Fruit fly (Drosophila melanogaster) S2 (cell line): ENCODE measurements around the gene CG4281.
A peak's percentile ranks its signal among the peaks of the same experiment; 100 is the strongest.

Experiments
- CG8478 ChIP-seq: fragments of >200 bp; optimal IDR thresholded peaks from 2 replicates; lab custom pipeline; 2018
- CTCF ChIP-seq, 2 experiments: fragments of >200 bp; optimal IDR thresholded peaks; 2 replicates each; lab custom pipeline; 2018

CG4281 gene

DNA sequence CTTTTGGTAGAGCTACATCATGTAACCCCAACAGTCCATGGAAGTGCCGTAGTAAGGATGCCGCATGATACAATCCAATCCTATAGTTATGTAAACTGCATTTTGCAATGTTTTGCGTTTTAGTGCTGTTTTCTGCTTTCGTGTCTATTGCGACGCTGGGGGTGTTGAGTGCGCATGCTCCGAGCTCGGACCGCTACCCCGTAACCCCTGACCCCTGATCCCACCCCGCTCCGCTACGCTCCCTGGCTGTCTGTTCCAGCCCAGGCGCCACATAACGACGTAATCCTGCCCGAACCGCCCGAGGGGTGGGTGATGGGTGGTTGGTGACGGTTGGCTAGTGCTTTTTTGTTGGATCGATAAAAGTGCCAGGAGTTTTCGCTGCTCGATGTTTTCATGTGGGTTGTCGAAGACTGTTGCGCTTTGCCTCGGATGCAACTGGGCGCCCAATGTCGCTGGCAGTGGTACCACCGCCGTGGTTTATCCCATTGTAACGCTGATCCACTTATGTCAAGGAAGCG is 17.0 kb upstream of the CG4281 start:
- TF ChIP-seq CG8478 (lab: Kevin White, UChicago) (no peak), CTCF (optimal IDR thresholded peaks at IDR 0.05; lab: Kevin White, UChicago) (no peak)

DNA sequence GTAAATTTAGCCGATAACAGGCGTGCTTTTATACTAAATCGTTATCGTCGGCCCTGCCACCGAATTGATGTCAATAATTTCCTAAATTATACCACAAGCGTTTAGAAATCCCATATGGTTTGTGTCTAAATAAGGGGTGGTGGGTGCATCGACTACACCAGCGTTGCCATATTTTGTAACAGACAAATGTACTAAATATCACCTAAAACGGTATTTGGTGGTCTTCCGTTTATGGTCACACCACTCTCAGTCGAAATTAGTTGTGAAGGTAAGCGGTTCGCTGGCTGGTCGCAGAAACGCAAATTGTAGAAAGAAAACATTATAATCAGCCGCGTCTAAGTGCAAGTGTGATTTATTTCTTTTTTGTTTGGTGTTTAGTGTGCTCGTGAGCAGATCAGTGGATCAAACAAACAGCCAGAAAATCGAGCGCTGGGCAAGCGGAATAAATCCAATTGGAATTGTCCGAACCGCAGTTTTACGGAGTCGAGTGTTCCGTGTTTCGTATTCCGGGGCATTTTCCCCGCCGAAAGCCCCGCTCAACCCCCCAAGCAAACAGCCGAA is 15.5 kb upstream of the CG4281 start, which contains the start of the genes CG16903 and Unc-76:
TSS of gene CG16903 (minus strand) at position 39 of the 561 bp plus-strand sequence.
TSS of gene Unc-76 (plus strand) at position 244 of the 561 bp plus-strand sequence.
- TF ChIP-seq CG8478 (lab: Kevin White, UChicago) (no peak), CTCF (optimal IDR thresholded peaks at IDR 0.05; lab: Kevin White, UChicago) (peak; percentile 57 to 65)

DNA sequence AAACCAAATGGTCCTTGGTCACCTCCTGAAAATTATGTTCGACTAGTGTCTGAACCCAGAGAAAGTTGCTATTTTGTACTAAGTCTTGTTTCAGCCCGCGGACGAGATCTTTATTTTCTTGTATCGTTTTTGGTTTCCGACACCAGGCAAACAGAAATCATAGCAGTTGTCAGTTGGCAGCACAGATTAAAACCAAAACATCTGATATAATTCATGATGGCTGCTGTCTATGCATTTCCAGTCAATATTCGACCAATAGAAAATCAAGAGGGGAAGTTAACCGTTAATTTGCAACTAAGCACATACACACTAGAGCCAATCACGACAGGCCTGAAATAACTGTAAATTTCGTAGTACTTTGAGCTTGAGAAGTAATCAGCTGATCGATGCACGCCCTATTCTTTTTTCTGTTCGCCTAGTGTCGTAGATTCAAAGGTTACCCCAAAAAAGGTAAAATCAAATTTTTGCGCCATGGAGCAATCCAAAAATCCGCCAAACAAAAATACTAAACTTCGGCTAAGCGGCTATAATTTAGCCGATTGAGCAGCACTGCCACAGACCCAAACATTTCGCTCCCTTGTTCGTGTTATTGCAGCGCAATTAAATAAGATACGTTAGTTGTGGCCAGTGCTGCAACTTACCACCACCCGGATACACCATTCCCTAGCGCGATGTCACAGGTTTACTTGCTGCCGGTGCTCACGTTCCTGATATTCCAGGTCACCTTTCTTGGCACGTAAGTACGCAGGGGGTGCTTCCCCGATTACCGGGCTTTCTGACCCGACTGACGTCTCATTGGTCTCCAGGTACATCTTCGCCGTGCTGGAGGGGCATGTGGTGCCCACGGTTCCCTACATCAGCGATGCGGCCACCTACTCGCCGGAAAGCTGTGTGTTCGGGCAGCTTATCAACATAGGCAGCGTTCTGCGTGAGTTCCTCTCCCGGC is 11.7 kb upstream of the CG4281 start, which contains the start of gene CG4025:
TSS of gene CG4025 (plus strand) at position 555 of the 946 bp plus-strand sequence.
- TF ChIP-seq CG8478 (lab: Kevin White, UChicago): no peak
- no peak for TF ChIP-seq CTCF (optimal IDR thresholded peaks at IDR 0.05; lab: Kevin White, UChicago)

DNA sequence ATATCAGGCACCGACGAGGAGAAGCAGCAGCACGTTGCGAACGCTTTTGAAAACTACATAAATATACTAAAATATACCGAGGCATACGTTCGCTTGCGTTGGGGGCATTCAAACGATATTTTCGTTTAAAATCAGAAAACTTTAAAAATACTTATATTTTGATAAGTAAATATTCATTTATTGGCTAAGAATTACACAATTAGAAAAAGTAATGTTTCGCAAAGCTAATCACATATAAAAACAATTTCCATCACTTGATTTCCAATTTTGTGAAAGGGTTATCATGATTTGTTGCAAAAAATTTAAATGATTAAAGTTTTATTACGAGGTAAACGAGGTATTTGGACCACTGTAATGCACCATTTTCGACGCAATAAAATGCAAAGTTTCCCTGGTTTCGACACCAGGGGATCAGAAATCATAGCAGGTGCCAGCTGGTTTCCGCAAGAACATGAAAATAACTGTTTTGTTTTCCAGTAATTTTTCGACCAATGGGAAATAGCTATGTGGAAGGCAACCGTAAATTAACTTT is 11.0 kb upstream of the CG4281 start, which contains the start of gene CG4045:
TSS of gene CG4045 (minus strand) at position 55 of the 532 bp plus-strand sequence.
- TF ChIP-seq CTCF (optimal IDR thresholded peaks at IDR 0.05; lab: Kevin White, UChicago) (no peak), CG8478 (lab: Kevin White, UChicago) (no peak)

DNA sequence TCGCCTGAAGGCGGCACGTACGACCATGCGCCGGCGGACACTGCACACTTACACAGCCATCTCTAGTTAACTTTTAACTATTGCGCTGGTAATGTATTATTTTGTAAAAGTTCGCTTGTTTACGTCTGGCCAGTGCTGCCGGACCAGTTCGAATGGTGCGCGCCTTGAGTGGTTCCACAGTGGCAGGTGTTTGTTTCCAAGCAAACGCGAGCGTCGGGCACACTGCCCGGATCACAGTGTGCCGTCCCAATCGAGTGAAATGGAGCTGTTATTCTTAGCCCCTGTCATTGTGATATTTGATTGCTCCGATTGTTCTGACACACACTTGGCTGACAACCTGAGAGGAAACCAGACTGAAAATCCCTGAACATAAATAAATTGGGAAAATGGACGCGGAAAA is 8.4 kb upstream of the CG4281 start, which contains the start of gene CG4199:
TSS of gene CG4199 (minus strand) at position 159 of the 400 bp plus-strand sequence.
- TF ChIP-seq CG8478 (lab: Kevin White, UChicago) (no peak), CTCF (optimal IDR thresholded peaks at IDR 0.05; lab: Kevin White, UChicago) (no peak)

DNA sequence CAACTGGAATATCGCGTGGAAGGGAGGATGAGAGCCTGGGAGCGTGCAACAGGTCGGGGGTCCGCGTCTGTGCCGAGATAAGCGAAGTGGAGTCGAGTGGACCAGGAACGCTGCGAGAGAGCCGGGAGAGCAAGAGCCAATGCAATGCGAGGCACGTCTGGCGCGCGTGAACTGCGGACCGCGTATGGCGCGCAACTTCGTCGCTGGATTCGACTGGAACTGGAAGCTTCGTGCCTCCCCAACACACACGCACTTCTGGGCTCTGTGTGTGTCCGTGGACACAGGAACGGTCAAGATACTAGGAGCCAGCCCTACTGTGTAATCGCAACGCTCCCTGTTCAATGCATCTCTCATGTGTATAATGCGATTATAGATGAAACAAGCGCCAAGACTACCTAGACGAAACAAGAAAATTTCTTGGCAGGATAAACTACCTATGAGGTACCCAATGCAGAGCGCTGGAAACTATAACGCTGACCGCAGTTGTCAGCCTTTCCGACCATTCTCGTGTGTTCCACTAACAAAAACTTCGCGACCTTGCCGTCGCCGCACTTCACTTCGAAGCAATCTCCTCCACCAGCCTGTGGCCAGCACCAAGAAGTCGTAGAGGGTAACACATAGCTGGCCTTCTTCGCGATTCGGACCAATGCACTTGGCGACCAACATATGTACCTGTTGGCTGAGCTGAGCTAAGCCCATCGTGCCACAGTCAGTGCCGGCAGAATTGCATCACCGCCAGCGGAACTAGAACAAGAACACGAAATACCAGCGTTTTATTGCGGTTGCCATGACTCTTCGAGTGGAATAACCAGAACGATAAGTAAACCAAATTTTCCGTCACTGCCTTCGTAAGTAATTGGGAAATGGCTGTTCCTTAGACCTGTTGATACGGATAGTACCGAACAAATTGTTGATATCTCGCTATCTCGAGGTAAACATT is 7.2 kb upstream of the CG4281 start, which contains the start of gene Rtca:
TSS of gene Rtca (plus strand) at position 536 of the 940 bp plus-strand sequence.
- TF ChIP-seq CTCF (optimal IDR thresholded peaks at IDR 0.05; lab: Kevin White, UChicago) (no peak), CG8478 (lab: Kevin White, UChicago) (no peak)

DNA sequence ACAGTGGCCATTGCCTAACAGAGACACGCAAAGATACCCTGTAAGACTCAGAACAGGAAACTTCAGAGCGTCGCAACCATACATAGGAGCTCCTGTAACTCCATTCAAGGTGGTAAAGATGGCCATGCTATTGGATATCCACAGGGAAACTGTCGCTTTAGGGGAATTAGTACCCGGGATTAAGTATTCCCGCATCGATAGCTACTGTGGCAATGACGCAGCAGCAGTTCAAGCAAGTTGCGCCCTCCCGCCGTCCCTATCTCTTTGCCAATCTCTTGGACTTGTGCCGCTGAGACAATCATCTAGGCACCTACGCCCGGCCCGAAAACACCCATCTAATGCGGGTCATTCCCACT is 5.7 kb upstream of the CG4281 start:
- TF ChIP-seq CG8478 (lab: Kevin White, UChicago) (no peak), CTCF (optimal IDR thresholded peaks at IDR 0.05; lab: Kevin White, UChicago) (no peak)

DNA sequence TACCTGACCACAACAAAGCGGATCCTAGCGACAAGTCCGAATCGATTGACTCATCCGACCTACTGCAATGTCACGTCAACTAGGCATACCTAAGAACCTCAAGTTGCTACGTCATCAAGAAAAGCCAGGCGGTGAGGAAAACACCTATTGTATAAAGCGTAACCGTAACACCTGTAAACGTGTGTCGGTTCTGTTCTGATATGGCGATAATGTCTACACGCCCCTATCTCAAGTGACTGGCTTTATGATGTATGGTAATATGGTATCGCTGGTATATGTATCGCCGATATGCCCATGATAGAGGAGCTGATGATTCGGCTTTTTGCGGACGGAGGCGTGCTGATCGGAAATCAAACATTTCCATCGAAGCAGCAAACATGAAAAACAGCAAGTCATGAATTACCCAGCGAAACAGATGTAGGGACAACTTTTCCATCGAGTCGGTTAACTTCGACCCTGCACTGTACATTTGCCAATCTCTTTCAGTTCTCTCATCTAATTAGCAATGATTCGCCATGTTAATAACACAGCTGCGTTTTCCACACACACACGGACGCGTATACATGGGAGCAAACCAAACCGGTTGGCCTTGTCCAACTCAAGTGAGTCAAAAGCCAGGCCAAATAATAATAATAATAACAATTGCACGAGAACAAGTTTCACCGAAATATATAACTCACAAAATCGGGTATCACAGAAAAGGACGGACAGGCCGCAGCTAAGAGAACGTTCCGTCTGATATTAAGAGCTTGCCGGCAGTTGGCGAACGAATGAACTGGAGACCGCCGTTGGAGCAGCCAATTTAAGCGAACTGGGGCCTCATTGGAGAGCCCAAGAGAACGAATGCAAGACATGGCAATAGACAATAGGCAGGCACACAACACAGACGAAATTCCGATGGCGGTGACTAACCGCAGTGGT is 5.1 kb upstream of the CG4281 start:
- TF ChIP-seq CTCF (optimal IDR thresholded peaks at IDR 0.05; lab: Kevin White, UChicago) (no peak), CG8478 (lab: Kevin White, UChicago) (no peak)

DNA sequence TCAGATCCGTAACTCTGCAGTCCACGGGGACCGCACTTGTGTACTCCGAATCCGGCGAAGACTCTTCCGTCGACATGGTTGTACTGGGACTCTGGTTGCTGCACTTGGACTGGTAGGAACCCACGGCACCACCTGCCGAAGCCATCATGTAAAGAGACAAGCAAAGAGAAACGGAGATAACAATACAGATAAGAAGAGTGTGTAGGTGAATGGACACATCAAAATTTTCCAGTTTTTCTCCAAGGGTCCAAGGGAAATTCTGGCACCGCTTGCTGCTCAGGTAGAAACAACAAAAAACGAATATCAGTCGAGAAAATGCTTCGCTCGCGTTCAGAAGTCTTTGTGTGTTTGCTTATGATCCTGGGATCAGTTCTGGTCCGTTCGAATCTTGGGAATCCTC is 3.4 kb upstream of the CG4281 start, which contains the start of gene CG4194:
TSS of gene CG4194 (plus strand) at position 301 of the 400 bp plus-strand sequence.
- no peak for TF ChIP-seq CG8478 (lab: Kevin White, UChicago)
- TF ChIP-seq CTCF (optimal IDR thresholded peaks at IDR 0.05; lab: Kevin White, UChicago): no peak

DNA sequence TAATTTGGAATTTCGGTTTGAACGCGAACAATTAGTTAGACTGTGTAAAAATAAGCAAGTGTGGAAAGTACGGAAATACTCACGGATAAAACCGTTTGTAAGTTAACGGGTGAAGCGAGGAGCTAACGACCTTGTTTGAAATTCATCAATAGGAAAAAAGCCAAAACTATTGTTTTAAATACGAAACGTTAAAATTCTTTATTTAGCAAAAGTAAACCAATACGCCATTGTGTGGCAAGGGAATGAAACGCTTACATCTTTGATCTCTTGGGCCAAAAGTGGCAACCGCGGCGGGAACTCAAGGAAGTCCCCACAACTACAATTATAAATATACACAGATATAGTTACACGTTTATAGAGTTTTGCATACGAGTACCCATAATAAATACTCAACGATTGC is 1.3 kb upstream of the CG4281 start, which contains the start of gene CG14054:
TSS of gene CG14054 (minus strand) at position 101 of the 400 bp plus-strand sequence.
- TF ChIP-seq CTCF (optimal IDR thresholded peaks at IDR 0.05; lab: Kevin White, UChicago): no peak
- TF ChIP-seq CG8478 (lab: Kevin White, UChicago): no peak

DNA sequence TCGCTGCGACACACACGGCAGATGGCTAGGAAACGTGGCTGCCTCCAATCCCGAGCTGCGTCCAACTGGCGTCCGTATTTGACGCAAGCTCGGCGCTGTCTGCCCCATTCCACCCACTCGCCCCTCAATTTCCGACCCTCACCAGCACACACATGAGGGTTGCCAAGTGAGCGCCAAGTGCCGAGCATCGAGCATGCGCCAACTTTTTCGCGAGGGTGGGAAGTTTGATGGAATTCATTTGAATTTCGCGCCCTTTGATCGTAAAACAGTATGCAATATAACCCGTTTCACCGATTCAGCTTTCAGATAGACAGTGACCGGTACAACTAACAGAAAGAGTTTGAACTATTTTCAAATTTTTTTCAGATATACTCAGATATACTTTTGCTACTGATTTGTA is 3.1 kb downstream of the CG4281 start, which contains the start of gene Sik2:
TSS of gene Sik2 (minus strand) at position 67 of the 400 bp plus-strand sequence.
- no peak for TF ChIP-seq CTCF (optimal IDR thresholded peaks at IDR 0.05; lab: Kevin White, UChicago)
- no peak for TF ChIP-seq CG8478 (lab: Kevin White, UChicago)

DNA sequence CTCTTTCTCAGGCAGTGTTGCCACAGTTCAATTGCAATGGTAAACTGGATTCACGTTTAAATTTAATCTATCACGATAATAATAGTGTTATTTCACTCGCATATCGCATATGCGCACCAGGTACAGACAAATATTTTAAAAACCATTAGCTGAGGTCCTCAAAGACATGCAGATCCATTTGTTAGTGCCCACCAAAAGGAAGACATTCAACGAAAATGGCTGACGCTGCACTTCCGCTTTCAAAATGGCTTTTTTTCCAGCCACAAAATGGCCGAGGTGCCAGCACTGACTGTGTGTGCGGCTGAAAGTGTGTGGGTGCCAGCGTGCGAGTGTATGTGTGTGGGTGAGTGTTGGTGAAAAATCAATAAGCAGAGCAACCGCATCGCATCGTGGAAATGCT is 3.8 kb downstream of the CG4281 start:
- TF ChIP-seq CTCF (optimal IDR thresholded peaks at IDR 0.05; lab: Kevin White, UChicago) (no peak), CG8478 (lab: Kevin White, UChicago) (no peak)
